Fruit fly (Drosophila melanogaster): ENCODE results near the gene CG33337.

CG33337 gene

DNA sequence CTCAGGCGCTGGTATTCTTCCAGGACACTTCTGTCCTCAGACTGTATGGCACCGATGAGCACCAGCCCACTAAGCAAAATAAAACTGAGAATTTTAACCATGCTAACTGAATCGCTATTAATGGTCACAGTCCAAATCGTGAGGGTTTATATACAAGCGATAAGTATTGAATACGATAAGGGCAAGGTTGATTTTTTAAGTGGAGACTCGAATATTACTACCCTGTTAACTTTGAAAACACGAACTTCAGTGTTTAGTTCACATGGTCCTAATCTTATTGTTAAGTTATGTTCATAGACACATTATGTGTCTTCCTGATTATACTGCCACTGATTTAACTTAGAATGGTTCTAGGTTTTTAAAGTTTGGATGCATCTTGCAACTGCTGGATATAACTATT is at the start of gene CG33337:
Gene CG33337, minus strand, starts transcription at position 101 of the 400 bp plus-strand sequence.
- TF ChIP-seq CTCF (optimal IDR thresholded peaks at IDR 0.05): no peak
- no peak for TF ChIP-seq CG8478 (optimal IDR thresholded peaks at IDR 0.05)

- no peak for TF ChIP-seq CG8478 (optimal IDR thresholded peaks at IDR 0.05)
- no peak for TF ChIP-seq CTCF (optimal IDR thresholded peaks at IDR 0.05)
Observed at dm6 chr3R:23639583-23639982, 47.0 kb upstream of the CG33337 start.

DNA sequence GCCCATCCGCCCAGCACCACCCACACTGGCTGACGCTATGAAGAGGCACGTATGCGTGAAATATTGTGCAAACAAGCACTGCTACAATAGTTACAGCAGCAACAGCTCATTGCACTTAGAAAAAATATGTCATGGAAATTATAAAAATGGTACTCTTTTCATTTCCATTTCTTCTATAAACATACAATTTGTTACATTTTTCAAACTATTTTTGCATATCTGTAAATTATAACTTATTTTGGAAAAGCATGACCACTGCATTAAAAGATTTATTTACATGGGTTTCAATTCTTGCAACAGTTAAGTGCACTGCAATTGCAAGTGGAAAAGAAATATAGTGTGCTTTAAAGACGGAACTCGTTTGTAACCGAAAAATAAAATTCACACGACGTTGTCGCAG is 45.8 kb upstream of the CG33337 start:
- TF ChIP-seq CG8478 (optimal IDR thresholded peaks at IDR 0.05): no peak
- TF ChIP-seq CTCF (optimal IDR thresholded peaks at IDR 0.05): no peak

dm6 chr3R:23637277-23637676 is 44.7 kb upstream of the CG33337 start:
- TF ChIP-seq CTCF (optimal IDR thresholded peaks at IDR 0.05) (no peak), CG8478 (optimal IDR thresholded peaks at IDR 0.05) (no peak)

dm6 chr3R:23634789-23635188 is 42.2 kb upstream of the CG33337 start:
- TF ChIP-seq CG8478 (optimal IDR thresholded peaks at IDR 0.05) (no peak), CTCF (optimal IDR thresholded peaks at IDR 0.05) (peak; percentile 40 to 56)

DNA sequence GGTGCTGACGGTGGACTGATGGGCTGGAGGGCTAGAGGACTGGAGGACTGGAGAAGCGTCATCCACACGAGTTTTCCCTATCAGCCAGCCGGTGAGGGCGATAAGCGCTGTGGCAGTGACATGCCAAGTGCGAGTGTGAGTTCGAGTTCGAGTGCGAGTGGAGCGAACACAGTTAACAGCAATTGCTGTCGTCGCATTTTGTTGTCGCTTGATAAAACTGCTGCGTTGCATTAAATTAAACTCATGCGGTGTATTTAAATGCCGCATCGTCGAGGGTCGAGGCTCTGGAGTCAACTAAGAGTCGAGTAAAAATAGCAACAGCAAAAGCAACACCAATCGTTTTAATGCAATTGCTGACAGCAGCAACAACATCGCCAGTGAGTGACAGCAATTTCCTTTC is 37.0 kb upstream of the CG33337 start:
- TF ChIP-seq CG8478 (optimal IDR thresholded peaks at IDR 0.05): no peak

DNA sequence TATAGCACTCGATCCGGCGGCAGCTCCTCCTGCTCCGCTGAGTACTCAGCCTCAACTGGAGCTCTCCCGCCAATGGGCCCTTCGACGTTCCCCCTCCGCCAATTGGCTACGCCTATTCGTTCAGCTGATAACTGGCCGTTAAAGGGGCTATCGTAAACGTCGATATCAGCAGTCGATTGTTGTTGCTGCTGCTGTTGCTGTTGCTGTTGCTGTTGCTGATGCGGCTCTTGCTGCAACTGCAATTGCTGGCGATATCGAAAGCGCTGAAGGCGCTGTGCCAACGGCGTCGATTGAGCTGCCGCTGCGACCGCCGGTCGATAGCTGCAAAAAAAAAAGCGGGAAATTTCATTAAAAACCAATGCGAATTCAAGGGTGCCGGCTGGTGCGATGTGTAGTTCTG is 34.6 kb upstream of the CG33337 start:
- TF ChIP-seq CTCF (optimal IDR thresholded peaks at IDR 0.05): no peak
- TF ChIP-seq CG8478 (optimal IDR thresholded peaks at IDR 0.05): no peak

dm6 chr3R:23622961-23623360 is 30.4 kb upstream of the CG33337 start:
- TF ChIP-seq CTCF (optimal IDR thresholded peaks at IDR 0.05) (peak; percentile 51 to 52), CG8478 (optimal IDR thresholded peaks at IDR 0.05) (no peak)

DNA sequence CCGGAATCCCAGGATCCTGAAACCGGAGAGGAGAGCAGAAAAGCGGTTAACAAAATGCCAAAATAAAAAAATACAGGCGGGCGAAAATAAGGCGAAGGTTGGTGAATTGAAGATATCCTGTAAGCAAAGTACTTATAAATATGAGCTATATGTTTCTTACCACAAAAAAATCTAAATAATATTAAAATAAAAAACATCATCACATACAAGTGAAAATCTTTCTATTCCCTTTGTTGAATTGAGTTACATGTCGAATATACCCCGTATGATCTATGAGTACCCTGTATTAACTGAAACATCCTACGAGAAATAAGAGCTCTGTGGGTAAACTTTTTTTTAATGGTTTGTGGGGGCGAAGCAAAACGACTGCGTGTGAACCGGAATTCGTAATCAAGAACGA is 19.6 kb upstream of the CG33337 start:
- no peak for TF ChIP-seq CTCF (optimal IDR thresholded peaks at IDR 0.05)
- no peak for TF ChIP-seq CG8478 (optimal IDR thresholded peaks at IDR 0.05)

- no peak for TF ChIP-seq CG8478 (optimal IDR thresholded peaks at IDR 0.05)
- no peak for TF ChIP-seq CTCF (optimal IDR thresholded peaks at IDR 0.05)
Observed at dm6 chr3R:23605315-23605881, 12.8 kb upstream of the CG33337 start, which contains the start of gene CG10184. Gene CG10184 (minus strand): TSS chr3R:23605495.

dm6 chr3R:23601346-23601817 is 8.8 kb upstream of the CG33337 start:
- TF ChIP-seq CTCF (optimal IDR thresholded peaks at IDR 0.05) (no peak), CG8478 (optimal IDR thresholded peaks at IDR 0.05) (no peak)

dm6 chr3R:23598934-23599333 is 6.4 kb upstream of the CG33337 start, which contains the start of gene CG10183:
Gene CG10183 (minus strand): TSS chr3R:23599034.
- TF ChIP-seq CG8478 (optimal IDR thresholded peaks at IDR 0.05) (no peak), CTCF (optimal IDR thresholded peaks at IDR 0.05) (no peak)

DNA sequence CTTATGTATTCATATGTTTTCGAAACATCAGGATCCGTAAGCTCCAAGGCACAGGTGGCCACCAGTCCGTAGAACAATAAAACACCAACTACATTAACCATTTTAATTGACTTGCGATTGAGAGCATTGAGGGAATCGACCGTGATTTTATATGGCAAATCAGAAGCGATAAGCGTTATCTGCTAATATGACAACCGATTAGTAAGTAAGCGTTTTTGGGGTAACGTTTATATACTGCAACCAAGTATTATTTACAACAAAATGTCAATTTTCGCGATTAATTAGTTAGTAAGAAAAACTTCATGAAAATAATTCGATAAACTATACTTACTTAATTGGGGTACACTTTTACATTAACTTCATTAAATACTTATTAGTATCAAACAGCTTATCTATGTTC is 3.6 kb upstream of the CG33337 start, which contains the start of gene CG16723:
Gene CG16723, minus strand, starts transcription at position 101 of the 400 bp plus-strand sequence.
- TF ChIP-seq CG8478 (optimal IDR thresholded peaks at IDR 0.05): no peak
- TF ChIP-seq CTCF (optimal IDR thresholded peaks at IDR 0.05): no peak

- TF ChIP-seq CG8478 (optimal IDR thresholded peaks at IDR 0.05): no peak
- no peak for TF ChIP-seq CTCF (optimal IDR thresholded peaks at IDR 0.05)
Observed at dm6 chr3R:23589719-23590118, 2.9 kb downstream of the CG33337 start, which contains the start of gene CG10182. Gene CG10182 (minus strand): TSS chr3R:23589819.

DNA sequence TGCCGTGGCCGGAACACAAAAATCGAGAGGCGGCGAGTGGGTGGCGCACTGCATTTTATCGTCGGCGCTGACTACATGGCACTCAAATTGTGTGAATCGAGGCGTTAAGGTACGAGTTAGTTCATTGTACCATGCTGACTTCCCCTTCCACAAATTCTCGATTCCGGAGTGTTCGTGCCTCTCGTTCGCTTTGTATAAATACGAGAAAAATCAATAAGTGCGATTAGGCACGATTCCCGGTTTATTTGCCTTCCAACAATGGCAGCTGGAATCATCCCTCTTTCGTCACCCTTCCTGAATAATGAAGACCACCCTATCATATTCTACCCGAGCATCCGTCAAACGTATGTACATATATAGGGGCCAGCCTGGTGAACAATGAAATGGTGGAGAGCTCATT is 16.0 kb downstream of the CG33337 start:
- TF ChIP-seq CTCF (optimal IDR thresholded peaks at IDR 0.05) (no peak), CG8478 (optimal IDR thresholded peaks at IDR 0.05) (no peak)

dm6 chr3R:23569195-23569594 is 23.4 kb downstream of the CG33337 start:
- TF ChIP-seq CTCF (optimal IDR thresholded peaks at IDR 0.05) (no peak), CG8478 (optimal IDR thresholded peaks at IDR 0.05) (no peak)

- TF ChIP-seq CTCF (optimal IDR thresholded peaks at IDR 0.05) (no peak), CG8478 (optimal IDR thresholded peaks at IDR 0.05) (no peak)
Observed at dm6 chr3R:23557244-23557643, 35.3 kb downstream of the CG33337 start, which contains the start of gene beat-IV. Gene beat-IV (plus strand): TSS chr3R:23557412.

All from S2 (cell line).